Fruit fly (Drosophila melanogaster) S2 (cell line): ENCODE results near the gene HDAC11.

Experiments used
- CG8478 ChIP-seq: fragments of >200 bp; optimal IDR thresholded peaks from 2 replicates; lab custom pipeline; 2018
- CTCF ChIP-seq, 2 experiments: fragments of >200 bp; optimal IDR thresholded peaks; 2 replicates each; lab custom pipeline; 2018

DNA sequence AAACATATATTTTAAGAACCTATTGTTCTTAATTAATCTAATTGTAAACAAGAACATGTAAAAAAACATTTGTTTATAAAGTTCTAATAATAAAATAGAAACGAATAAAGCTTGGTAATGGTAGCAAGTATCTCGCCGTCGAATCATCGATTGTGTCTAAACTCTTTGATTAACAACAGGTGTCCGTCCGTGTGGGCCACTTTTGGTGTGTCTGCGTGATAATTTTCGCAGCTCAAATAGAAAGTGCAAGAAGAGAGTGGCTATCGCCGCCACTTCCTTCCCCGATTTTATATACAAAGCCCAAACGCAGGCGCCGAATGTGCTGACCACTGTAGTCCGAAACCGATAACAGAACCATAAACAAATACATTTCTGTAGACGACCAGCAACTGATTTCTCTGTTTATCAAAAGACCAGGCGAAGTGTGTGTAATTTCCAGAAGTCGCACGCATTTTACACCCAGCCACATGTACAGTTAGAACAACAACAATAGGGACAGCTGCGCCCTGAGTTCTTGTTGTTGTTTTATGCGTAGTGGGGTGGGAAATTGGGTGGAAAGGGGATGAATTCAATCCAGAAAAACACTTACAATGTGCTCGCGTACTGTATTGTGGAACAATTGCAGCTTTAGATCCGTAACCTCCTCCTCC, 42.9 kb downstream of the HDAC11 start:
- TF ChIP-seq CTCF (optimal IDR thresholded peaks at IDR 0.05; lab: Kevin White, UChicago) (no peak), CG8478 (lab: Kevin White, UChicago) (no peak)
